Worm (Caenorhabditis elegans): ENCODE data around the gene lin-8.

The lin-8 gene

DNA sequence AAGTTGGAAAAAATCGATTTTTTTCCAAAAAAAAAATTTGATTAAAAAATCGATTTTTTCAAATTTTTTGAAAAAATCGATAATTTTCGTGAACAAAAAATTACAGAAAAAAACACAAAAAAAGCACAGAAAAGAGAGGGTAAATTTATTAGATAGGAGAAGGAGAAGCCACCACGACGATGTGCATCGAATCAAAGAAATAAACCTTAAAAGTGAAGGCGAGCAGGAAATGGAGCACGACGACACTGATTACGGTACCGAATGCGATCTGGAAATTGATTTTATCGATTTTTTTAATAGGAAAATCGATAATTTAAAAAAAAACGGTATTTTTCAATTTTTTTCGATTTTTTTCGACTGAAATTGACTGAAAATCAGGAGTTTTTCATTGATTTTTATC lies 8.5 kb downstream of the lin-8 start:
- no peak for TF ChIP-seq unc-62 (GFP tag; optimal IDR thresholded peaks at IDR 0.05)

ce11 chrII:3066401-3066800 lies 9.8 kb downstream of the lin-8 start:
- no peak for TF ChIP-seq unc-62 (GFP tag; optimal IDR thresholded peaks at IDR 0.05)

DNA sequence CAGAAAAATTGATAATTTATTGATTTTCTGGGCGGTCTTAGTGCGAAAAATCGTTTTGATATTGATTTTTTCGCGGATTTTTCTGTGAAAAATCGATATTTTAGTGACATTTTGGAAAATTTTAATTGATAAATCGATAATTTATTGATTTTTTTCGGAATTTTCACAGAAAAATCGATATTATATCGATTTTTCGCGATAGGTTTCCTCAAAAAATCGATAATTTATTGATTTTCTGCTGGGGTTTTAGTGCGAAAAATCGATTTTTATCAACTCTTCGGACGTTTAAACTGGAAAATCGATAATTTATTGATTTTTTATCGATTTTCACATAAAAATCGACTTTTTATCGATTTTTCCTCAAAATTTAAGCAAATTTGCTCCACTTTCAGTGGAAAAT lies 10.8 kb downstream of the lin-8 start:
- no peak for TF ChIP-seq unc-62 (GFP tag; optimal IDR thresholded peaks at IDR 0.05)

- TF ChIP-seq unc-62 (GFP tag; optimal IDR thresholded peaks at IDR 0.05) = no peak
Measured at ce11 chrII:3067896-3068295, 11.3 kb downstream of the lin-8 start.

ce11 chrII:3068646-3069045 lies 12.0 kb downstream of the lin-8 start:
- no peak for TF ChIP-seq unc-62 (GFP tag; optimal IDR thresholded peaks at IDR 0.05)

ce11 chrII:3070182-3070581 lies 13.6 kb downstream of the lin-8 start:
- no peak for TF ChIP-seq unc-62 (GFP tag; optimal IDR thresholded peaks at IDR 0.05)

DNA sequence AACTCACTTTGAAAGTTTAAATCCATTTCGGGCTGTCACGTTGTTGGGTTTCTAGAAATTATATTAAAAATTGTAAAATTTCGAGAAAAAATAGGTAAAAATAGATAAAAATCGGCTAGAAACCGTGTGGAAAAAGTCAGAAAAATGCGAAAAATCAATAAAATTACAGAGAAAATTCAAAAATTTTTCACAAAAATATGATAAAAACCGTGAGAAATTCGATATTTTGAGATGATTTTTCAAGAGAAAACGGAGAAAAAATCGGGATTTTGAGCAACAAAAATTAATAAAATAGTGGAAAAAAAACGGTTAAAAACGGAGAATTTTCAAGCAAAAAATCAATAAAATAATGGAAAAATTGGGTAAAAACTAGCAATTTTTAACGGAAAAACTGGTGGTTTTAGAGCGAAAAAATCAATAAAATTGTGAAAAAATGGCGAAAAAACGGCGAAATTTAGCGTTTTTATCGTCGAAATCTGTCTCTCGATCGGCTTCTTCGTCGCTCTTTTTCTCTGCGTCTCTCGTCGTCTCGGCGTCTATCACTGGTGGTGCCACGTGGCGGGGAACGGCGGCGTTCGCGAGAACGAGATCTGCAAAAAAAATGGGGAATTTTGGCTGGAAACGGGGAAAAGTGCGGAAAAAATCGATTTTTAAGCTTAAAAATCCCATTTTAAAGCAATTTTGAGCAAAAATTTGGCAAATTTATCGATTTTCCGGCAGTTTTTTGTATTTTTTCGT lies 14.6 kb downstream of the lin-8 start, which contains the start of gene Y25C1A.7:
Gene Y25C1A.7, minus strand, starts transcription at position 51 of the 738 bp plus-strand sequence.
- no peak for TF ChIP-seq unc-62 (GFP tag; optimal IDR thresholded peaks at IDR 0.05)

DNA sequence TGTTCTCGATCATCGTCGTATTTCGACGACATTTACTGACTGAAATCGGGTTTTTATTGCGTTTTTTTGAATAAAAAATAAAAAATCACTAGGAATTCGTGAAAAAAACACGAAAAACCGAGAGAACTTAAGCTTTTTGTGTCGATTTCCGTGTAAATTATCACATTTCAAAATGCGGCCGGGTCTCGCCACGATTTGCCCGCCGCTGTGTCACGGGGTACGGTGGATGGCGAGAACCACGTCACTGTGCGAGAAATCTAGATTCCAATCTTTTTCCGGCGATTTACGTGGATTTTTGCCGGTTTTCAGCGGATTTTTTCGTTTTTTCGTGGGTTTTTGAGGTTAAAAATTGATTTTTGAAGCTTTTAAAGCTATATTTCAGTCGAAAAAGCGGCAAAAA lies 20.3 kb downstream of the lin-8 start, which contains the start of gene Y25C1A.8:
Gene Y25C1A.8, minus strand, starts transcription at position 45 of the 400 bp plus-strand sequence.
- no peak for TF ChIP-seq unc-62 (GFP tag; optimal IDR thresholded peaks at IDR 0.05)

DNA sequence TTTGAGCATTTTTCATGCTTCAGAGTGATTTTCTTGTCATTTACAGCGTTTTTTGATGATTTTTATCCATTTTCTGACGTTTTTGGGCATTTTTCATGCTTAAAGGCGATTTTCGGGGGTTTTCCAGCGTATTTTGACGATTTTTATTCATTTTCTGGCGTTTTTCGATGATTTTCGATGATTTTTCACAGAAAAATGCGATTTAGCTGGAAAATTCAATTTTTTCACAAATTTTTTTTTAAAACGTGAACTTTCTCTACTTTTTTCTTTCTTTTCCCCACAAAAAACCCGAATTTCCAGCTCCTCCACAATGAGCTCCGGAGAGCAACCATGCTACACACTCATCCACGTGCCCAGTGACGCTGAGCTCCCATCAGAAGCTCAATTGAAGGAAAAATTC lies 21.9 kb downstream of the lin-8 start, which contains the start of gene copb-1:
Gene copb-1, plus strand, starts transcription at position 301 of the 400 bp plus-strand sequence.
- TF ChIP-seq unc-62 (GFP tag; optimal IDR thresholded peaks at IDR 0.05) = no peak

DNA sequence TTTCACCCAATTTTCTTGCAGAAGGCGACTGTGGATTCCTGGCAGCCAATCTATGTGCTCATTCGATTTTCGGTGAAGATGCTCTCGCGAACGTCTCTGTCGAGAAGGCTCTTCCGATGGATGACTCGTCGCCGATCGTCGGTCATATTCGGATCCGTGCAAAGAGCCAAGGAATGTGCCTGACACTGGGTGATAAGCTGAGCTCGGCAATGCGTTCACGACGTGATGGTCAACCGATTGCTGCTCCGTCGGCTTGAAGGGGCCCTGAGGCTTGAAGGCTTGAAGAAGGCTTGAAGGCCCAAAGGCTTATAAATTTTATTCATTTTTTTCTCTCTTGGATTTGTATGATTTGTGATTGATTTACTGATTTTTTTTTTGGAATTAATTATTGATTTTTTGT lies 30.5 kb downstream of the lin-8 start:
- no peak for TF ChIP-seq unc-62 (GFP tag; optimal IDR thresholded peaks at IDR 0.05)

DNA sequence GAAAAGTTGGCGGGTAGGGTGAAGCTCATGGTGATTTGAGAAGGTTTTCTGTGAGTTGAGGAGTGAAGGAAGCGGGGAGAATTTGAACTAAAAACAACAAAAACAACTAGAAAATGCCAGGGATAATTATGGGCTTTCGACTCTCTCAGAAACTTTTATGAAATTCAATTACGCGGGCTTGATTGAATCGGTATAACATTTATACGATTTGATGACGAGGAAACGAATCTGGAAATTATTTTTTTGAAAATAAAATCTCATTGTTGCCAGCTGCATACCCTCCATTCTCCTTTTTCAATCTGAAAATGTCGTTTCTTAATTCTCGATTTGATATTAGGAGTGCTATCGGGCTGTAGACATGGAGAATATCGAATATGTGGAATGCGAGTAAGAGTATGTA lies 34.6 kb downstream of the lin-8 start, which contains the start of gene srg-21:
Gene srg-21, minus strand, starts transcription at position 101 of the 400 bp plus-strand sequence.
- TF ChIP-seq unc-62 (GFP tag; optimal IDR thresholded peaks at IDR 0.05) = no peak

DNA sequence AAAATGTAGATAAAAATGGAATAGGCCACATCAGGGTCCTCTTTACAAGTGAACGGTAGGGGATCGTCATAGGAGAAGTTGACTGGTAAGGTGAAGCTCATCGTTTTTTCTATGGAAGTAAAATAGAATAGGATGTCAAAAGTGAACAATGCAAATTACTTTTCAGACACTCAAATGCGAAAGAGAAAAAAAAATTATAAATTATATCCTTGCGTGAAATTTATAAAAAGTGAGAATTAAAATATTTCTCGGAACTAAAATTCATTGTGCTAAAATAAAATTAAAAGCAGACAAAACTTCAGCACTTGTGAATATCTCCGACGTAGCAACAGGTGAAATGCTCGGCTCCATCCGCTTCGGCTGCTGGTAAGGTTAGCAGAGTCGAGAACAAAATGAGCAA lies 36.7 kb downstream of the lin-8 start, which contains the start of gene srg-22:
Gene srg-22, minus strand, starts transcription at position 101 of the 400 bp plus-strand sequence.
- no peak for TF ChIP-seq unc-62 (GFP tag; optimal IDR thresholded peaks at IDR 0.05)

ce11 chrII:3096060-3096459 lies 39.4 kb downstream of the lin-8 start, which contains the start of gene srg-23:
srg-23 (minus strand) TSS chrII:3096160.
- TF ChIP-seq unc-62 (GFP tag; optimal IDR thresholded peaks at IDR 0.05) = no peak

ce11 chrII:3096857-3097256 lies 40.2 kb downstream of the lin-8 start, which contains the start of gene Y25C1A.14:
Y25C1A.14 (minus strand) TSS chrII:3096957.
- no peak for TF ChIP-seq unc-62 (GFP tag; optimal IDR thresholded peaks at IDR 0.05)

DNA sequence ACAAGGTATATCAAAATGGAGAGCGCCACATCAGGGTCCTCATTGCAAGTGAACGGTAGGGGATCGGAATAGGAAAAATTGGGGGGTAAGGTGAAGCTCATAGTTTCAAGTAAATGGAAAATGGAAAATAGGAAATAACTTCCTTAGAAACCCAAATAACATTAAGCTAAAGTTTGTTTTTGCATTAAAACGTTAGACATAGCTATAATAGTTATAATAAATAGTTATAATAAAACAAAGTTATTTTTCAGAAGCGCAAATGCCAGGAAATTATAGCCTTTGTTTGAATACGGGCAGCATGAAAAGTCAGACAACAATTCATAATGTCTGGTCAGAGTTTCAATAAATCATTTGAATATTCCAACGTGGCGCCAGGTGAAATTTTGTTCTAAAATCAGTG lies 43.9 kb downstream of the lin-8 start, which contains the start of gene srg-24:
Gene srg-24, minus strand, starts transcription at position 101 of the 400 bp plus-strand sequence.
- TF ChIP-seq unc-62 (GFP tag; optimal IDR thresholded peaks at IDR 0.05) = no peak

DNA sequence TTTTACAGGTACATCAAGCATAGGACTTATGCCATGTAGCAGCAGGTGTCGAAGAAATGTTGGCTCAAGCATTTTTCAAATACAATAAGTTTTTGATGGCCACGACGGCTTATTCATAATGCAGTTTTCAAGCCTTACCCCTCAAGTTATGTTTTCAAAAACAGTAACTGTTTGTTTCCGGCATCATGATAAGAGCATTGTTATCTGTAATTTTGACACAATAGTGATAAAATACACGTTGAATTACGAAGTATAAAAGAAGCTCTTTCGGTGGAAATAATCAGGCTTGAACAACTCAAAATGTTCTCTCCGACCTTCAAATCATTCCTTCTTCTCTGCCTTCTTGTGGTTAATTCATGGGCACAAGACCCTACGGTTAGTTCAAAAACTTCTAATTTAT lies 45.4 kb downstream of the lin-8 start, which contains the start of gene clec-121:
Gene clec-121, plus strand, starts transcription at position 301 of the 400 bp plus-strand sequence.
- TF ChIP-seq unc-62 (GFP tag; optimal IDR thresholded peaks at IDR 0.05) = no peak

ce11 chrII:3105765-3106164 lies 49.1 kb downstream of the lin-8 start, which contains the start of gene clec-122:
clec-122 (plus strand) TSS chrII:3106065.
- no peak for TF ChIP-seq unc-62 (GFP tag; optimal IDR thresholded peaks at IDR 0.05)

Data from whole organism, dauer.